Fruit fly (Drosophila melanogaster): ENCODE results near the gene Pect.

Pect gene

DNA sequence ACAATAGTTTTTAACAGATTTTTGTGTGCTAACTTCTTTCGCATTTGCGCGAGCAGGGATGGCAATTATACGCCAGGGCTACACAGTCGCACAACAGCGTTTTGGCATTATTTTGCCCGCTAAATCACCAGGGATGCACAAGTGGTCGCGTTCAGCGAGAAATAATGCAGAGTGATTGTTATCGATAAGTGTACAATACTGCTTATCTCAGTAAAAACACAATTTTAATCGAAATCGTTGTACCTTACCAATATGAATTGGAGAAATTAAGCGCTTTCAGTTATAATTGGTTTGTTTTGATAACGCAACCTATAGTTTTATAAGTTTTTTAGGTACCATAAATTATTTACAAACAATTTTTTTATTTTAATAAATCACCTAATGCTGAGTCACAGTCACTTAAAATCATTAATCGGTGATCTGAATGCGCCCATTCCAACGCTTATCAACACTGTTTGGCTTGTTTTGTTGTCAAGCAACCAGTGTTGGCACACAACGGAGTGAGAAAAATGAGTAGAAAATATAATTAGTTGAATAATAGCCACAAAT, 26.8 kb upstream of the Pect start, which contains the start of the genes Sfmbt and CG5439 (continued):
- TF ChIP-seq CG8290 (GFP tag; optimal IDR thresholded peaks at IDR 0.05) (peak; percentile 75), CG8290 (tag; optimal IDR thresholded peaks at IDR 0.05) (peak in 1 of 2 experiments; percentile 58), CG34376 (GFP tag; optimal IDR thresholded peaks at IDR 0.05) (peak; percentile 74), Stat92E (GFP tag; optimal IDR thresholded peaks at IDR 0.05) (peak in 1 of 3 experiments; percentile 30), Dad (GFP tag; optimal IDR thresholded peaks at IDR 0.05) (peak; percentile 57), bowl (GFP tag; IDR thresholded peaks at IDR 0.05) (no peak), inv (GFP tag; IDR thresholded peaks at IDR 0.05; ENCODE audit: partially characterized antibody) (peak; percentile 23; the same call in 1 of the 2 replicates), NFAT (GFP tag; IDR thresholded peaks at IDR 0.05) (peak; percentile 73), Awh (GFP tag; IDR thresholded peaks at IDR 0.05) (no peak), repo (GFP tag; optimal IDR thresholded peaks at IDR 0.05) (peak; percentile 43), pita (GFP tag; optimal IDR thresholded peaks at IDR 0.05) (no peak), Hr51 (GFP tag; optimal IDR thresholded peaks at IDR 0.05) (peak in 1 of 2 experiments; percentile 75), Opbp (GFP tag; IDR thresholded peaks at IDR 0.05; ENCODE audit: partially characterized antibody) (peak; percentile 66; the same call in 2 of the 3 replicates), nau (GFP tag; optimal IDR thresholded peaks at IDR 0.05) (no peak), chif (GFP tag; optimal IDR thresholded peaks at IDR 0.05) (peak; percentile 58 to 69), seq (GFP tag; IDR thresholded peaks at IDR 0.05) (no peak), ken (GFP tag; IDR thresholded peaks at IDR 0.05) (peak; percentile 42; the same call in 1 of the 3 replicates), kah (GFP tag; optimal IDR thresholded peaks at IDR 0.05) (no peak), CG3281 (GFP tag; optimal IDR thresholded peaks at IDR 0.05) (peak; percentile 84), h (optimal IDR thresholded peaks at IDR 0.05) (no peak), CG2116 (GFP tag; optimal IDR thresholded peaks at IDR 0.05) (peak; percentile 89), E2f1 (GFP tag; IDR thresholded peaks at IDR 0.05) (peak; percentile 61), Hey (tag; optimal IDR thresholded peaks at IDR 0.05) (no peak), gt (GFP tag; IDR thresholded peaks at IDR 0.05) (peak; percentile 15; the same call in 1 of the 2 replicates), CG11723 (GFP tag; optimal IDR thresholded peaks at IDR 0.05) (no peak), fd64A (GFP tag; optimal IDR thresholded peaks at IDR 0.05) (no peak), CG17385 (GFP tag; optimal IDR thresholded peaks at IDR 0.05) (no peak), nom (GFP tag; optimal IDR thresholded peaks at IDR 0.05) (no peak), E2f2 (GFP tag; IDR thresholded peaks at IDR 0.05) (peak; percentile 51), tup (GFP tag; optimal IDR thresholded peaks at IDR 0.05) (peak; percentile 26), CG2129 (GFP tag; IDR thresholded peaks at IDR 0.05; ENCODE audit: partially characterized antibody) (no peak), Ravus (GFP tag; IDR thresholded peaks at IDR 0.05) (no peak), CG8388 (GFP tag; optimal IDR thresholded peaks at IDR 0.05) (peak; percentile 65), bsh (GFP tag; optimal IDR thresholded peaks at IDR 0.05) (peak in 1 of 2 experiments; percentile 50), sna (GFP tag; IDR thresholded peaks at IDR 0.05; ENCODE audit: partially characterized antibody) (no peak; the same call in 1 of the 2 replicates), Tbp (GFP tag; optimal IDR thresholded peaks at IDR 0.05) (no peak), dmrt99B (tag; optimal IDR thresholded peaks at IDR 0.05) (no peak), CG4360 (GFP tag; IDR thresholded peaks at IDR 0.05) (no peak), hth (optimal IDR thresholded peaks at IDR 0.05) (no peak), CG17612 (GFP tag; IDR thresholded peaks at IDR 0.05) (peak; percentile 45; the same call in 1 of the 2 replicates), CG1602 (GFP tag; optimal IDR thresholded peaks at IDR 0.05) (peak; percentile 83), caup (GFP tag; optimal IDR thresholded peaks at IDR 0.05; ENCODE audit: severe bottlenecking) (no peak), prd (optimal IDR thresholded peaks at IDR 0.05) (no peak), prd (GFP tag; IDR thresholded peaks at IDR 0.05) (peak; percentile 80), MTF-1 (GFP tag; optimal IDR thresholded peaks at IDR 0.05; ENCODE audit: borderline replicate concordance) (no peak), Hmx (GFP tag; optimal IDR thresholded peaks at IDR 0.05) (peak; percentile 33), da (GFP tag; optimal IDR thresholded peaks at IDR 0.05) (peak; percentile 56), sens (GFP tag) (peak; percentile 97), CG17912 (GFP tag; optimal IDR thresholded peaks at IDR 0.05) (peak; percentile 72), sens-2 (GFP tag; IDR thresholded peaks at IDR 0.05) (no peak)

Measured in whole organism, embryonic.